Worm (Caenorhabditis elegans) whole organism, L2 larva: ENCODE results near the gene Y38H8A.4.
"Not testable (repeated sequence)": the region's sequence is repeated elsewhere in the genome, so short reads cannot be mapped to it uniquely, and the experiment has no call there.

ENCODE experiments used
- C34F6.9 ChIP-seq: fragments of 150-350 bp; optimal IDR thresholded peaks from 2 replicates; lab custom pipeline; 2014; ENCODE audit warnings: missing biosample characterization, missing genetic modification characterization
- ZK546.5 ChIP-seq: sonication (generic microtip); optimal IDR thresholded peaks from 2 replicates; lab custom pipeline; 2017; ENCODE audit warnings: missing biosample characterization, missing genetic modification characterization
- alr-1 ChIP-seq: fragments of 150-350 bp; optimal IDR thresholded peaks from 2 replicates; lab custom pipeline; 2014; ENCODE audit warnings: missing biosample characterization, missing genetic modification characterization
- aly-2 ChIP-seq: fragments of 150-350 bp; optimal IDR thresholded peaks from 2 replicates; lab custom pipeline; 2014; ENCODE audit warnings: missing biosample characterization, missing genetic modification characterization
- ama-1 ChIP-seq: fragments of 150-350 bp; optimal IDR thresholded peaks from 2 replicates; lab custom pipeline; 2018; ENCODE audit warnings: inconsistent platforms
- blmp-1 ChIP-seq: sonication (generic microtip); optimal IDR thresholded peaks from 2 replicates; lab custom pipeline; 2017; ENCODE audit warnings: missing genetic modification characterization, mild to moderate bottlenecking, missing compliant biosample characterization, antibody characterized with exemption, moderate library complexity; ENCODE audit not compliant: insufficient read depth
- ceh-16 ChIP-seq: fragments of 150-350 bp; optimal IDR thresholded peaks from 2 replicates; lab custom pipeline; 2014; ENCODE audit warnings: missing biosample characterization, missing genetic modification characterization
- ceh-82 ChIP-seq: fragments of 150-350 bp; optimal IDR thresholded peaks from 2 replicates; lab custom pipeline; 2014; ENCODE audit warnings: missing biosample characterization, missing genetic modification characterization
- crh-2 ChIP-seq: sonication (generic microtip); optimal IDR thresholded peaks from 2 replicates; lab custom pipeline; 2017; ENCODE audit warnings: missing biosample characterization, missing genetic modification characterization
- dmd-4 ChIP-seq: sonication (generic microtip); optimal IDR thresholded peaks from 2 replicates; lab custom pipeline; 2017; ENCODE audit warnings: missing biosample characterization, missing genetic modification characterization
- elt-1 ChIP-seq: fragments of 150-350 bp; optimal IDR thresholded peaks from 2 replicates; lab custom pipeline; 2014; ENCODE audit warnings: missing biosample characterization, missing genetic modification characterization
- elt-3 ChIP-seq: sonication (generic microtip); optimal IDR thresholded peaks from 2 replicates; lab custom pipeline; 2017; ENCODE audit warnings: missing biosample characterization, missing genetic modification characterization
- gmeb-1 ChIP-seq: fragments of 150-350 bp; optimal IDR thresholded peaks from 2 replicates; lab custom pipeline; 2014; ENCODE audit warnings: missing biosample characterization, missing genetic modification characterization
- lin-11 ChIP-seq: fragments of 150-350 bp; sonication (generic microtip); optimal IDR thresholded peaks from 2 replicates; lab custom pipeline; 2014; ENCODE audit warnings: missing biosample characterization, missing genetic modification characterization, inconsistent platforms, mixed read lengths
- lin-13 ChIP-seq: fragments of 150-350 bp; optimal IDR thresholded peaks from 2 replicates; lab custom pipeline; 2014; ENCODE audit warnings: missing biosample characterization, missing genetic modification reagents, missing genetic modification characterization
- lin-39 ChIP-seq: fragments of 150-350 bp; optimal IDR thresholded peaks from 2 replicates; lab custom pipeline; 2014; ENCODE audit warnings: missing biosample characterization, missing genetic modification reagents, missing genetic modification characterization
- lsy-2 ChIP-seq, 2 experiments: fragments of 150-350 bp in 1 of 2; sonication (generic microtip) in 1 of 2; optimal IDR thresholded peaks; 2 replicates each; lab custom pipeline; 2014 to 2017; ENCODE audit warnings: missing biosample characterization in 2 of 2, missing genetic modification characterization in 2 of 2
- mab-5 ChIP-seq: fragments of 150-350 bp; optimal IDR thresholded peaks from 2 replicates; lab custom pipeline; 2014; ENCODE audit warnings: missing biosample characterization, missing genetic modification characterization
- mbf-1 ChIP-seq: sonication (generic microtip); optimal IDR thresholded peaks from 2 replicates; lab custom pipeline; 2017; ENCODE audit warnings: missing biosample characterization, missing genetic modification characterization
- mdl-1 ChIP-seq, 2 experiments: fragments of 150-350 bp in 1 of 2; sonication (generic microtip) in 1 of 2; optimal IDR thresholded peaks; 2 replicates each; lab custom pipeline; 2017; ENCODE audit warnings: missing biosample characterization in 2 of 2, missing genetic modification characterization in 2 of 2
- nhr-10 ChIP-seq: sonication (generic microtip); optimal IDR thresholded peaks from 2 replicates; lab custom pipeline; 2017; ENCODE audit warnings: missing biosample characterization, missing genetic modification characterization
- nhr-11 ChIP-seq: fragments of 150-350 bp; optimal IDR thresholded peaks from 2 replicates; lab custom pipeline; 2014; ENCODE audit warnings: missing biosample characterization, missing genetic modification characterization
- nhr-12 ChIP-seq: fragments of 150-350 bp; optimal IDR thresholded peaks from 2 replicates; lab custom pipeline; 2014; ENCODE audit warnings: missing biosample characterization, missing genetic modification characterization
- nhr-129 ChIP-seq: fragments of 150-350 bp; optimal IDR thresholded peaks from 2 replicates; lab custom pipeline; 2014; ENCODE audit warnings: missing biosample characterization, missing genetic modification characterization
- nhr-21 ChIP-seq: fragments of 150-350 bp; optimal IDR thresholded peaks from 2 replicates; lab custom pipeline; 2014; ENCODE audit warnings: missing biosample characterization, missing genetic modification characterization
- nhr-23 ChIP-seq: fragments of 150-350 bp; optimal IDR thresholded peaks from 2 replicates; lab custom pipeline; 2014; ENCODE audit warnings: missing biosample characterization, missing genetic modification reagents, missing genetic modification characterization
- nhr-237 ChIP-seq: fragments of 150-350 bp; optimal IDR thresholded peaks from 2 replicates; lab custom pipeline; 2014; ENCODE audit warnings: missing biosample characterization, missing genetic modification characterization
- nhr-6 ChIP-seq: fragments of 150-350 bp; optimal IDR thresholded peaks from 2 replicates; lab custom pipeline; 2014; ENCODE audit warnings: missing biosample characterization, missing genetic modification characterization
- nhr-77 ChIP-seq: fragments of 150-350 bp; optimal IDR thresholded peaks from 2 replicates; lab custom pipeline; 2014; ENCODE audit warnings: missing biosample characterization, missing genetic modification characterization
- sem-4 ChIP-seq: fragments of 150-350 bp; optimal IDR thresholded peaks from 2 replicates; lab custom pipeline; 2014; ENCODE audit warnings: missing biosample characterization, missing genetic modification reagents, missing genetic modification characterization
- sma-3 ChIP-seq: sonication (generic microtip); optimal IDR thresholded peaks from 2 replicates; lab custom pipeline; 2016; ENCODE audit warnings: missing genetic modification reagents, missing genetic modification characterization, missing compliant biosample characterization
- snpc-4 ChIP-seq: fragments of 150-350 bp; optimal IDR thresholded peaks from 2 replicates; lab custom pipeline; 2014; ENCODE audit warnings: missing biosample characterization, missing genetic modification characterization
- unc-55 ChIP-seq: fragments of 150-350 bp; sonication (generic microtip); optimal IDR thresholded peaks from 3 replicates; lab custom pipeline; 2014; ENCODE audit warnings: missing biosample characterization, missing genetic modification reagents, missing genetic modification characterization
- ztf-1 ChIP-seq: fragments of 200-800 bp; sonication (Bioruptor generic); conservative IDR thresholded peaks from 2 replicates; pipeline ENCODE4 v1.3.6; 2022; ENCODE audit warnings: missing genetic modification characterization, missing compliant biosample characterization
- ztf-11 ChIP-seq: sonication (generic microtip); optimal IDR thresholded peaks from 2 replicates; lab custom pipeline; 2017; ENCODE audit warnings: missing biosample characterization, missing genetic modification characterization

Y38H8A.4 gene

ce11 chrIV:13460876-13461275, 11.3 kb downstream of the Y38H8A.4 start, which contains the start of gene Y38H8A.12:
TSS of gene Y38H8A.12 (minus strand) at chrIV:13460976.
- TF ChIP-seq gmeb-1 (tag; lab: Kevin White, UChicago) (no peak), ama-1 (lab: Kevin White, UChicago) (no peak), lin-39 (tag; lab: Kevin White, UChicago) (no peak), ztf-11 (tag; lab: Kevin White, UChicago) (no peak), unc-55 (GFP tag; lab: Kevin White, UChicago) (no peak), nhr-12 (tag; lab: Kevin White, UChicago) (no peak), mbf-1 (no peak), mdl-1 (tag; optimal IDR thresholded peaks at IDR 0.05; lab: Kevin White, UChicago) (no peak), alr-1 (tag; lab: Kevin White, UChicago) (no peak), ZK546.5 (no peak), sma-3 (GFP tag; lab: Kevin White, UChicago) (no peak), dmd-4 (tag; lab: Kevin White, UChicago) (no peak), nhr-6 (no peak), ceh-16 (tag; lab: Kevin White, UChicago) (no peak), C34F6.9 (no peak), blmp-1 (tag; lab: Kevin White, UChicago) (no peak)
- TF ChIP-seq, all 48 proteins: peak for 0

- TF ChIP-seq ztf-1 (GFP tag; lab: Robert Waterston, UW) = no peak
- TF ChIP-seq nhr-11 = no peak
- no peak for TF ChIP-seq nhr-10
- no peak for TF ChIP-seq snpc-4 (tag; lab: Kevin White, UChicago)
- no peak for TF ChIP-seq C34F6.9
- no peak for TF ChIP-seq nhr-21 (tag; lab: Kevin White, UChicago)
- no peak for TF ChIP-seq sem-4 (tag; lab: Kevin White, UChicago)
- no peak for TF ChIP-seq lin-39 (tag; lab: Kevin White, UChicago)
- TF ChIP-seq aly-2 (tag; lab: Kevin White, UChicago) = no peak
- TF ChIP-seq dmd-4 (tag; lab: Kevin White, UChicago) = no peak
- TF ChIP-seq blmp-1 (tag; lab: Kevin White, UChicago) = no peak
- no peak for TF ChIP-seq ceh-82 (tag; lab: Kevin White, UChicago)
- no peak for TF ChIP-seq nhr-129 (tag; lab: Kevin White, UChicago)
- no peak for TF ChIP-seq nhr-77 (tag; lab: Kevin White, UChicago)
- no peak for TF ChIP-seq lin-13
- no peak for TF ChIP-seq sma-3 (GFP tag; lab: Kevin White, UChicago)
- no peak for TF ChIP-seq elt-1 (tag; lab: Kevin White, UChicago)
- no peak for TF ChIP-seq lin-11 (tag; lab: Kevin White, UChicago)
Measured at ce11 chrIV:13458237-13458636, 13.9 kb downstream of the Y38H8A.4 start.

- TF ChIP-seq gmeb-1 (tag; lab: Kevin White, UChicago) (no peak), lsy-2 (tag; optimal IDR thresholded peaks at IDR 0.05; lab: Kevin White, UChicago) (no peak), lin-11 (tag; lab: Kevin White, UChicago) (no peak), lin-13 (no peak), nhr-237 (tag; lab: Kevin White, UChicago) (no peak), mab-5 (tag; lab: Kevin White, UChicago) (no peak), mbf-1 (no peak), nhr-23 (tag; lab: Kevin White, UChicago) (no peak), mdl-1 (tag; optimal IDR thresholded peaks at IDR 0.05; lab: Kevin White, UChicago) (no peak), nhr-129 (tag; lab: Kevin White, UChicago) (no peak), crh-2 (tag; lab: Kevin White, UChicago) (no peak), ZK546.5 (no peak), nhr-12 (tag; lab: Kevin White, UChicago) (no peak), sem-4 (tag; lab: Kevin White, UChicago) (no peak), ceh-16 (tag; lab: Kevin White, UChicago) (no peak)
Measured at ce11 chrIV:13456893-13457292, 15.3 kb downstream of the Y38H8A.4 start.

ce11 chrIV:13455200-13455599, 17.0 kb downstream of the Y38H8A.4 start, which contains the start of gene Y38H8A.7:
TSS of gene Y38H8A.7 (plus strand) at chrIV:13455500.
- TF ChIP-seq ceh-82, nhr-77, crh-2 (tag; lab: Kevin White, UChicago): not testable (repeated sequence)

ce11 chrIV:13454698-13455097, 17.5 kb downstream of the Y38H8A.4 start, which contains the start of gene uso-1:
TSS of gene uso-1 (minus strand) at chrIV:13454798.
- TF ChIP-seq nhr-6 (no peak), gmeb-1 (tag; lab: Kevin White, UChicago) (no peak), ztf-11 (tag; lab: Kevin White, UChicago) (no peak), lin-13 (no peak), mbf-1 (no peak), elt-3 (tag; lab: Kevin White, UChicago) (no peak)
